Fruit fly (Drosophila melanogaster) whole organism, embryonic: ENCODE data around the gene msps.

Source experiments
- ATbp ChIP-seq: fragments of 200-800 bp; sonication (Bioruptor generic); optimal IDR thresholded peaks from 2 replicates; lab custom pipeline; 2017; ENCODE audit warnings: missing biosample characterization, mild to moderate bottlenecking, missing genetic modification characterization, missing genetic modification reagents
- Adf1 ChIP-seq: fragments of 200-800 bp; sonication (Bioruptor generic); IDR thresholded peaks from 2 replicates; pipeline ENCODE4 v1.3.6; 2022; ENCODE audit warnings: missing biosample characterization, missing genetic modification characterization
- Blimp-1 ChIP-seq: fragments of 200-800 bp; sonication (Bioruptor generic); optimal IDR thresholded peaks from 3 replicates; lab custom pipeline; 2018; ENCODE audit warnings: missing biosample characterization, missing genetic modification characterization, mild to moderate bottlenecking, moderate library complexity, missing genetic modification reagents
- CG10321 ChIP-seq: fragments of 200-800 bp; sonication (Bioruptor generic); IDR thresholded peaks from 2 replicates; pipeline ENCODE4 v1.3.6; 2022; ENCODE audit warnings: missing biosample characterization, missing genetic modification characterization
- CG10431 ChIP-seq: fragments of 200-800 bp; sonication (Bioruptor generic); optimal IDR thresholded peaks from 3 replicates; lab custom pipeline; 2018; ENCODE audit warnings: missing biosample characterization, mild to moderate bottlenecking, missing genetic modification characterization
- CG14710 ChIP-seq: fragments of 200-800 bp; sonication (Bioruptor generic); optimal IDR thresholded peaks from 3 replicates; lab custom pipeline; 2019; ENCODE audit warnings: missing biosample characterization, mild to moderate bottlenecking, missing genetic modification characterization, moderate library complexity
- CG15479 ChIP-seq: fragments of 200-800 bp; sonication (Bioruptor generic); optimal IDR thresholded peaks from 3 replicates; lab custom pipeline; 2019; ENCODE audit warnings: missing biosample characterization, mild to moderate bottlenecking, missing genetic modification characterization, moderate library complexity
- CG15696 ChIP-seq: fragments of 200-800 bp; sonication (Bioruptor generic); optimal IDR thresholded peaks from 2 replicates; lab custom pipeline; 2019; ENCODE audit warnings: missing biosample characterization, mild to moderate bottlenecking, missing genetic modification characterization, moderate library complexity
- CG17829 ChIP-seq: fragments of 200-800 bp; optimal IDR thresholded peaks from 2 replicates; lab custom pipeline; 2019; ENCODE audit warnings: missing biosample characterization, mild to moderate bottlenecking, missing genetic modification characterization, moderate library complexity
- CG1832 ChIP-seq: fragments of 200-800 bp; sonication (Bioruptor generic); optimal IDR thresholded peaks from 2 replicates; lab custom pipeline; 2017; ENCODE audit warnings: missing biosample characterization, mild to moderate bottlenecking, missing genetic modification characterization, inconsistent platforms
- CG30020 ChIP-seq: fragments of 200-800 bp; optimal IDR thresholded peaks from 2 replicates; lab custom pipeline; 2019; ENCODE audit warnings: missing biosample characterization, mild to moderate bottlenecking, missing genetic modification characterization, moderate library complexity
- CG3838 ChIP-seq: fragments of 200-800 bp; sonication (Bioruptor generic); optimal IDR thresholded peaks from 3 replicates; lab custom pipeline; 2016; ENCODE audit warnings: missing biosample characterization, missing genetic modification characterization
- CG4360 ChIP-seq: fragments of 200-800 bp; sonication (Bioruptor generic); IDR thresholded peaks from 2 replicates; pipeline ENCODE4 v1.3.6; 2022; ENCODE audit warnings: missing biosample characterization, missing genetic modification characterization
- CG4730 ChIP-seq: fragments of 200-800 bp; sonication (Bioruptor generic); IDR thresholded peaks from 2 replicates; pipeline ENCODE4 v1.3.6; 2022; ENCODE audit warnings: missing biosample characterization, missing genetic modification characterization
- CG6254 ChIP-seq: fragments of 200-800 bp; sonication (Bioruptor generic); optimal IDR thresholded peaks from 3 replicates; lab custom pipeline; 2017; ENCODE audit warnings: mild to moderate bottlenecking, missing biosample characterization, missing genetic modification reagents, missing genetic modification characterization
- CG8924 ChIP-seq: fragments of 200-800 bp; optimal IDR thresholded peaks from 3 replicates; lab custom pipeline; 2019; ENCODE audit warnings: missing biosample characterization, mild to moderate bottlenecking, missing genetic modification characterization, moderate library complexity
- CG9727 ChIP-seq: fragments of 200-800 bp; sonication (Bioruptor generic); optimal IDR thresholded peaks from 3 replicates; lab custom pipeline; 2017; ENCODE audit warnings: missing biosample characterization, mild to moderate bottlenecking, missing genetic modification characterization
- D ChIP-seq, 2 experiments: fragments of 200-800 bp in 1 of 2; fragments of >200 bp in 1 of 2; sonication (Bioruptor generic) in 1 of 2; optimal IDR thresholded peaks; 2 replicates in 1 of 2; 3 replicates in 1 of 2; lab custom pipeline; 2017; ENCODE audit warnings: mild to moderate bottlenecking in 1 of 2, missing biosample characterization in 1 of 2, missing genetic modification characterization in 1 of 2, missing genetic modification reagents in 1 of 2
- HmgD ChIP-seq: fragments of 200-800 bp; sonication (Bioruptor generic); optimal IDR thresholded peaks from 3 replicates; lab custom pipeline; 2016; ENCODE audit warnings: missing biosample characterization, missing genetic modification characterization
- Med ChIP-seq: fragments of 200-800 bp; sonication (Bioruptor generic); peaks from one replicate; lab custom pipeline; 2016; ENCODE audit warnings: missing biosample characterization, missing genetic modification characterization, mild to moderate bottlenecking, inconsistent platforms, moderate library complexity
- Nf-YB ChIP-seq: fragments of 200-800 bp; sonication (Bioruptor generic); optimal IDR thresholded peaks from 3 replicates; lab custom pipeline; 2019; ENCODE audit warnings: missing biosample characterization, mild to moderate bottlenecking, missing genetic modification characterization, moderate library complexity
- Nf-YC ChIP-seq: fragments of 200-800 bp; optimal IDR thresholded peaks from 3 replicates; lab custom pipeline; 2019; ENCODE audit warnings: missing biosample characterization, mild to moderate bottlenecking, missing genetic modification characterization, moderate library complexity
- Opbp ChIP-seq: fragments of 200-800 bp; sonication (Bioruptor generic); IDR thresholded peaks from 3 replicates; pipeline ENCODE4 v1.3.6; 2022; ENCODE audit warnings: missing biosample characterization, missing genetic modification characterization; ENCODE audit not compliant: partially characterized antibody
- Side ChIP-seq: fragments of 200-800 bp; sonication (Bioruptor generic); optimal IDR thresholded peaks from 2 replicates; lab custom pipeline; 2016; ENCODE audit warnings: missing biosample characterization, missing genetic modification characterization
- Six4 ChIP-seq: fragments of 200-800 bp; sonication (Bioruptor generic); optimal IDR thresholded peaks from 2 replicates; lab custom pipeline; 2016; ENCODE audit warnings: missing biosample characterization, missing genetic modification characterization
- abd-A ChIP-seq: fragments of 200-800 bp; sonication (Bioruptor generic); optimal IDR thresholded peaks from 3 replicates; lab custom pipeline; 2019; ENCODE audit warnings: missing biosample characterization, mild to moderate bottlenecking, missing genetic modification characterization, moderate library complexity
- cad ChIP-seq: fragments of >200 bp; optimal IDR thresholded peaks from 2 replicates; lab custom pipeline; 2017; ENCODE audit warnings: missing biosample characterization, missing genetic modification characterization
- cato ChIP-seq: fragments of 200-800 bp; sonication (Bioruptor generic); optimal IDR thresholded peaks from 2 replicates; lab custom pipeline; 2016; ENCODE audit warnings: missing biosample characterization, missing genetic modification characterization, borderline replicate concordance
- chinmo ChIP-seq: fragments of 200-800 bp; sonication (Bioruptor generic); IDR thresholded peaks from 4 replicates; pipeline ENCODE4 v1.3.6; 2022; ENCODE audit warnings: missing biosample characterization, missing genetic modification characterization; ENCODE audit not compliant: partially characterized antibody
- crol ChIP-seq: fragments of 200-800 bp; sonication (Bioruptor generic); IDR thresholded peaks from 2 replicates; pipeline ENCODE4 v1.3.6; 2022; ENCODE audit warnings: missing biosample characterization, missing genetic modification characterization
- en ChIP-seq: fragments of 200-800 bp; sonication (Bioruptor generic); optimal IDR thresholded peaks from 2 replicates; lab custom pipeline; 2016; ENCODE audit warnings: missing biosample characterization, missing genetic modification characterization
- gt ChIP-seq: fragments of 200-800 bp; sonication (Bioruptor generic); IDR thresholded peaks from 2 replicates; pipeline ENCODE4 v1.3.6; 2022; ENCODE audit warnings: missing biosample characterization, missing genetic modification characterization
- klu ChIP-seq: fragments of 200-800 bp; sonication (Bioruptor generic); IDR thresholded peaks from 2 replicates; pipeline ENCODE4 v1.3.6; 2022; ENCODE audit warnings: missing biosample characterization, missing genetic modification characterization
- kni ChIP-seq: fragments of 200-800 bp; sonication (Bioruptor generic); optimal IDR thresholded peaks from 3 replicates; lab custom pipeline; 2017; ENCODE audit warnings: mild to moderate bottlenecking, missing biosample characterization, missing genetic modification reagents, missing genetic modification characterization
- lbe ChIP-seq: fragments of 200-800 bp; sonication (Bioruptor generic); optimal IDR thresholded peaks from 2 replicates; lab custom pipeline; 2016; ENCODE audit warnings: missing biosample characterization, mild to moderate bottlenecking, missing genetic modification characterization
- maf-S ChIP-seq: fragments of 200-800 bp; sonication (Bioruptor generic); optimal IDR thresholded peaks from 2 replicates; lab custom pipeline; 2016; ENCODE audit warnings: missing biosample characterization, missing genetic modification characterization
- oc ChIP-seq: fragments of 200-800 bp; sonication (Bioruptor generic); optimal IDR thresholded peaks from 2 replicates; lab custom pipeline; 2018; ENCODE audit warnings: missing biosample characterization, mild to moderate bottlenecking, missing genetic modification characterization, moderate library complexity
- pfk ChIP-seq: fragments of 200-800 bp; sonication (Bioruptor generic); optimal IDR thresholded peaks from 2 replicates; lab custom pipeline; 2018; ENCODE audit warnings: missing biosample characterization, mild to moderate bottlenecking, missing genetic modification characterization, moderate library complexity
- pros ChIP-seq: fragments of 200-800 bp; sonication (Bioruptor generic); optimal IDR thresholded peaks from 3 replicates; lab custom pipeline; 2019; ENCODE audit warnings: missing biosample characterization, mild to moderate bottlenecking, missing genetic modification characterization, moderate library complexity
- tll ChIP-seq, 2 experiments: fragments of 200-800 bp in 1 of 2; fragments of >200 bp in 1 of 2; sonication (Bioruptor generic) in 1 of 2; optimal IDR thresholded peaks; 2 replicates each; lab custom pipeline; 2017 to 2019; ENCODE audit warnings: missing biosample characterization in 2 of 2, missing genetic modification characterization in 2 of 2, mild to moderate bottlenecking in 1 of 2, moderate library complexity in 1 of 2
- trem ChIP-seq: fragments of 200-800 bp; optimal IDR thresholded peaks from 3 replicates; lab custom pipeline; 2019; ENCODE audit warnings: missing biosample characterization, mild to moderate bottlenecking, missing genetic modification characterization, moderate library complexity
- unpg ChIP-seq: fragments of 200-800 bp; sonication (Bioruptor generic); optimal IDR thresholded peaks from 3 replicates; lab custom pipeline; 2018; ENCODE audit warnings: missing biosample characterization, mild to moderate bottlenecking, missing genetic modification characterization, moderate library complexity
- wor ChIP-seq: fragments of 200-800 bp; sonication (Bioruptor generic); IDR thresholded peaks from 2 replicates; pipeline ENCODE4 v1.3.6; 2022; ENCODE audit warnings: missing biosample characterization, missing genetic modification characterization
- zen ChIP-seq: fragments of 200-800 bp; sonication (Bioruptor generic); optimal IDR thresholded peaks from 3 replicates; lab custom pipeline; 2018; ENCODE audit warnings: missing biosample characterization, mild to moderate bottlenecking, missing genetic modification characterization, moderate library complexity
- zf30C ChIP-seq: fragments of 200-800 bp; sonication (Bioruptor generic); optimal IDR thresholded peaks from 3 replicates; lab custom pipeline; 2018; ENCODE audit warnings: missing biosample characterization, mild to moderate bottlenecking, missing genetic modification characterization

The msps gene

DNA sequence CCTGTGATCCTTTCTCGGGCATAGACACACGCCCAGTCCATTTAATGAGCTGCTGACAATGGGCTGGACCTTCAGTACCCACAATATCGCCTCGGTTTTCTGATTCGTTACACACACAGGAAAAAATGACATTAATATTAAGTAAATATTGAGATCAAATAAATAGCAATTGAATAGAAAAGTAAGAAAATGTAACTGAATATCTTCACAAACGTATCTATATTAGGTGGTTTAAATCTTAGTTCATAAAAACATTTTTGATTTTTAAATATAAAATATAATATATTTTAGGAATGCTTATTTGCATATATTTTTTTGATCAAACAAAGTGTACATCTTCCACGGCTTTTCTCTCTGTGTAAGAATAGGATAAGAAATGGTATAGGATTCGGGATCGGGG lies 16.9 kb upstream of the msps start (continued):
- TF ChIP-seq CG9727 (GFP tag; lab: Kevin White, UChicago) (peak; percentile 52), lbe (GFP tag; lab: Kevin White, UChicago) (no peak), Six4 (GFP tag; lab: Kevin White, UChicago) (no peak), CG15696 (tag; lab: Kevin White, UChicago) (peak; percentile 74), CG8924 (tag; lab: Kevin White, UChicago) (peak; percentile 29), unpg (GFP tag; lab: Kevin White, UChicago) (no peak), CG14710 (tag; lab: Kevin White, UChicago) (peak; percentile 26)

DNA sequence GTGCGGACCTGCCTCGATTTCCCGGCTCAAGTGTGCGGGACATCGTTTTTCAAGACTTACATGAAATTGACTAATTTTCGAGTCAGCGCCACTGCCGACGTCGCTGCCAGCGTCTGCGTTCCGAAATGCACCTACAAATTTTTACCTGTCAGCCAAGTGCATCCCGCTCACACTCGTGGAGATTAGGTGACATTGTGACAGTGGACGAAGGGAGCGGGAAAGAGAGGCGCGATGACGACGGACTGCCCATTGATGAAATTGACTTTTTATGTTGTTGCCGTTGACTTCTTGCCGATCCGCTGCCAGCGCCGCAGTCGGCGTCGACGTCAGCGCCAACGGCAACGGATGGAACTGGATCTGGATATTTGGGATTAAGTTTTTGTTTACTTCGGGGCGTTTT lies 16.4 kb upstream of the msps start:
- TF ChIP-seq Opbp (GFP tag; lab: Robert Waterston, UW), result no peak
- peak; percentile 84 for TF ChIP-seq CG10431 (GFP tag; lab: Kevin White, UChicago)
- no peak for TF ChIP-seq CG3838 (GFP tag; lab: Kevin White, UChicago)
- TF ChIP-seq chinmo (GFP tag; lab: Robert Waterston, UW), result no peak
- TF ChIP-seq CG1832 (GFP tag; lab: Kevin White, UChicago), result peak; percentile 63
- TF ChIP-seq oc (tag; lab: Kevin White, UChicago), result peak; percentile 44
- TF ChIP-seq ATbp (GFP tag; lab: Kevin White, UChicago), result no peak
- TF ChIP-seq Adf1 (GFP tag; lab: Robert Waterston, UW), result peak; percentile 64
- peak; percentile 57 for TF ChIP-seq cad (GFP tag; lab: Kevin White, UChicago)
- 0 out of 2 replicates have a peak, but pooled peaks have one; percentile 15 for TF ChIP-seq wor (GFP tag; lab: Robert Waterston, UW)
- peak; percentile 11 for TF ChIP-seq pros (GFP tag; lab: Kevin White, UChicago)
- TF ChIP-seq CG15479 (GFP tag; lab: Kevin White, UChicago), result peak; percentile 83
- 0 out of 2 replicates have a peak, but pooled peaks have one; percentile 6 for TF ChIP-seq CG10321 (GFP tag; lab: Robert Waterston, UW)
- peak; percentile 63 for TF ChIP-seq Nf-YB (GFP tag; lab: Kevin White, UChicago)
- no peak for TF ChIP-seq cato (GFP tag; lab: Kevin White, UChicago)
- no peak for TF ChIP-seq Blimp-1
- TF ChIP-seq Nf-YC, result peak; percentile 2
- no peak for TF ChIP-seq Side (GFP tag; lab: Kevin White, UChicago)
- TF ChIP-seq tll (GFP tag; optimal IDR thresholded peaks at IDR 0.05; lab: Kevin White, UChicago), result peak in 1 of 2 experiments; percentile 100
- TF ChIP-seq CG4360, result peak; percentile 60; the same call in 1 of the 2 replicates
- no peak for TF ChIP-seq klu
- peak; percentile 36 for TF ChIP-seq zen (tag; lab: Kevin White, UChicago)
- no peak for TF ChIP-seq pfk (GFP tag; lab: Kevin White, UChicago)
- no peak for TF ChIP-seq CG30020 (tag; lab: Kevin White, UChicago)
- 0 out of 2 replicates have a peak, but pooled peaks have one; percentile 28 for TF ChIP-seq gt (GFP tag; lab: Robert Waterston, UW)
- no peak for TF ChIP-seq HmgD (GFP tag; lab: Kevin White, UChicago)
- no peak for TF ChIP-seq CG4730 (GFP tag; lab: Robert Waterston, UW)
- TF ChIP-seq zf30C (GFP tag; lab: Kevin White, UChicago), result peak; percentile 37
- TF ChIP-seq en (GFP tag; lab: Kevin White, UChicago), result no peak
- TF ChIP-seq CG6254 (GFP tag; lab: Kevin White, UChicago), result no peak
- TF ChIP-seq CG17829, result no peak
- TF ChIP-seq abd-A (tag; lab: Kevin White, UChicago), result peak; percentile 16
- TF ChIP-seq Med (GFP tag; lab: Kevin White, UChicago), result peak; percentile 12
- TF ChIP-seq maf-S, result no peak
- peak; percentile 67 for TF ChIP-seq D (optimal IDR thresholded peaks at IDR 0.05; lab: Kevin White, UChicago)
- TF ChIP-seq D (GFP tag; optimal IDR thresholded peaks at IDR 0.05; lab: Kevin White, UChicago), result no peak
- TF ChIP-seq crol (GFP tag; lab: Robert Waterston, UW), result peak; percentile 58
- peak; percentile 65 for TF ChIP-seq kni (GFP tag; lab: Kevin White, UChicago)
- TF ChIP-seq trem (tag; lab: Kevin White, UChicago), result no peak
